Worm (Caenorhabditis elegans) whole organism, L3 larva: ENCODE data around the gene M01F1.8.

ENCODE experiments used
- ZK546.5 ChIP-seq: sonication (generic microtip); optimal IDR thresholded peaks from 2 replicates; lab custom pipeline; 2017; ENCODE audit warnings: missing biosample characterization, missing genetic modification characterization
- elt-3 ChIP-seq, 3 experiments: fragments of 150-350 bp in 1 of 3; sonication (generic microtip) in 2 of 3; optimal IDR thresholded peaks; 2 replicates in 2 of 3; 4 replicates in 1 of 3; lab custom pipeline; 2014 to 2017; ENCODE audit warnings: missing biosample characterization in 3 of 3, missing genetic modification characterization in 3 of 3
- fkh-2 ChIP-seq: fragments of 150-350 bp; optimal IDR thresholded peaks from 2 replicates; lab custom pipeline; 2014; ENCODE audit warnings: missing biosample characterization, missing genetic modification reagents, missing genetic modification characterization
- lin-39 ChIP-seq: fragments of 150-350 bp; optimal IDR thresholded peaks from 2 replicates; lab custom pipeline; 2018; ENCODE audit warnings: missing biosample characterization, missing genetic modification reagents, missing genetic modification characterization
- nhr-76 ChIP-seq: fragments of 150-350 bp; sonication (generic microtip); optimal IDR thresholded peaks from 5 replicates; lab custom pipeline; 2014; ENCODE audit warnings: missing biosample characterization, missing genetic modification characterization
- nhr-77 ChIP-seq: fragments of 150-350 bp; optimal IDR thresholded peaks from 2 replicates; lab custom pipeline; 2014; ENCODE audit warnings: missing biosample characterization, missing genetic modification characterization
- pha-4 ChIP-seq: fragments of 150-350 bp; optimal IDR thresholded peaks from 2 replicates; lab custom pipeline; 2014; ENCODE audit warnings: missing biosample characterization, missing genetic modification reagents, missing genetic modification characterization

DNA sequence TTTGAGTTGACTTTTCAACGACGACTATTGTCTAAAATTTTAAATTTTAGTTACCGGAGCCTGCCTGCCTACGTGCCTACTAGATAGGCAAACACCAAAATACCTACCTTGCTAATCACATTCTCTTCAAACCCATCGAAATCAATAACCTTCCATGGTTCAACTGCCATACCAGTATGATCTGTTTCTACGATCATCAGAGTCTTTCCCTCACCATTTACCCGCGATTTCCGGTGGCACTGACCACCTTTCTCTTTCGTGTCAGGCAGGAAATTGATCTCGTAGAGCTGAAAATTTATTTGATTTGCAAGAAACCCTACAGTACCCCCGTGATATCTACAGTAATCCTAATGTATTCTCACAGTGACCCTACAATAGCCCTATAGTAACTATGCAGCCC lies 17.4 kb downstream of the M01F1.8 start:
- TF ChIP-seq pha-4 (tag; lab: Kevin White, UChicago) (no peak), lin-39 (no peak), elt-3 (tag; optimal IDR thresholded peaks at IDR 0.05; lab: Kevin White, UChicago) (no peak), nhr-76 (tag; lab: Kevin White, UChicago) (no peak), nhr-77 (tag; lab: Kevin White, UChicago) (no peak), ZK546.5 (tag; lab: Kevin White, UChicago) (no peak), fkh-2 (no peak)
